Worm (Caenorhabditis elegans) whole organism, L4 larva: Measurements from ENCODE around the gene Y54F10BM.23.

Experiments used
- F26F4.8 ChIP-seq: fragments of 200-800 bp; sonication (Bioruptor generic); conservative IDR thresholded peaks from 2 replicates; pipeline ENCODE4 v1.3.6; 2022; ENCODE audit warnings: missing genetic modification characterization, missing compliant biosample characterization
- F37D6.2 ChIP-seq: sonication (generic microtip); optimal IDR thresholded peaks from 2 replicates; lab custom pipeline; 2016; ENCODE audit warnings: mild to moderate bottlenecking, missing genetic modification characterization, missing compliant biosample characterization
- T20F7.1 ChIP-seq: fragments of 200-800 bp; sonication (Bioruptor generic); optimal IDR thresholded peaks from 2 replicates; lab custom pipeline; 2018; ENCODE audit warnings: mild to moderate bottlenecking, missing genetic modification characterization, missing compliant biosample characterization
- ZK546.5 ChIP-seq, 2 experiments: sonication (generic microtip); optimal IDR thresholded peaks; 2 replicates each; lab custom pipeline; 2017; ENCODE audit warnings: missing biosample characterization in 2 of 2, missing genetic modification characterization in 2 of 2
- aha-1 ChIP-seq: fragments of 150-350 bp; peaks from one replicate; lab custom pipeline; 2014; ENCODE audit warnings: missing biosample characterization, missing genetic modification characterization
- ceh-28 ChIP-seq: fragments of 150-350 bp; optimal IDR thresholded peaks from 2 replicates; lab custom pipeline; 2014; ENCODE audit warnings: missing biosample characterization, missing genetic modification reagents, missing genetic modification characterization
- dmd-6 ChIP-seq: fragments of 200-800 bp; sonication (Bioruptor generic); IDR thresholded peaks from 2 replicates; pipeline ENCODE4 v1.3.6; 2022; ENCODE audit warnings: missing genetic modification reagents, missing genetic modification characterization, missing compliant biosample characterization
- dmd-9 ChIP-seq: fragments of 200-800 bp; sonication (Bioruptor generic); IDR thresholded peaks from 2 replicates; pipeline ENCODE4 v1.3.6; 2022; ENCODE audit warnings: missing genetic modification reagents, missing genetic modification characterization, missing compliant biosample characterization
- duxl-1 ChIP-seq: sonication (generic microtip); optimal IDR thresholded peaks from 2 replicates; lab custom pipeline; 2016; ENCODE audit warnings: mild to moderate bottlenecking, missing genetic modification characterization, moderate library complexity, missing compliant biosample characterization; ENCODE audit not compliant: poor library complexity
- fos-1 ChIP-seq: fragments of 150-350 bp; optimal IDR thresholded peaks from 2 replicates; lab custom pipeline; 2014; ENCODE audit warnings: missing biosample characterization, missing genetic modification characterization
- hif-1 ChIP-seq, 2 experiments: sonication (generic microtip); optimal IDR thresholded peaks; 2 replicates each; lab custom pipeline; 2016 to 2017; ENCODE audit warnings: missing compliant biosample characterization in 2 of 2, missing genetic modification characterization in 2 of 2, missing genetic modification reagents in 2 of 2, missing genotype in 2 of 2, mild to moderate bottlenecking in 1 of 2
- hlh-30 ChIP-seq: sonication (generic microtip); optimal IDR thresholded peaks from 2 replicates; lab custom pipeline; 2017; ENCODE audit warnings: antibody characterized with exemption, mild to moderate bottlenecking, missing genetic modification characterization, missing compliant biosample characterization; ENCODE audit not compliant: insufficient read depth
- lin-38 ChIP-seq: fragments of 200-800 bp; sonication (Bioruptor generic); IDR thresholded peaks from 2 replicates; pipeline ENCODE4 v1.3.6; 2022; ENCODE audit warnings: missing genetic modification reagents, missing genetic modification characterization, missing compliant biosample characterization
- lir-3 ChIP-seq: sonication (generic microtip); optimal IDR thresholded peaks from 2 replicates; lab custom pipeline; 2016; ENCODE audit warnings: mild to moderate bottlenecking, missing genetic modification characterization, missing compliant biosample characterization
- madf-9 ChIP-seq: fragments of 200-800 bp; sonication (Bioruptor generic); conservative IDR thresholded peaks from 2 replicates; pipeline ENCODE4 v1.3.6; 2022; ENCODE audit warnings: missing genetic modification reagents, missing genetic modification characterization, missing compliant biosample characterization
- nhr-102 ChIP-seq: sonication (generic microtip); optimal IDR thresholded peaks from 2 replicates; lab custom pipeline; 2016; ENCODE audit warnings: mild to moderate bottlenecking, missing genetic modification characterization, moderate library complexity, missing compliant biosample characterization
- nhr-111 ChIP-seq: fragments of 200-800 bp; sonication (Bioruptor generic); optimal IDR thresholded peaks from 2 replicates; lab custom pipeline; 2018; ENCODE audit warnings: mild to moderate bottlenecking, missing genetic modification characterization, missing compliant biosample characterization
- nhr-237 ChIP-seq: sonication (generic microtip); optimal IDR thresholded peaks from 2 replicates; lab custom pipeline; 2017; ENCODE audit warnings: missing biosample characterization, missing genetic modification characterization
- nhr-25 ChIP-seq: sonication (generic microtip); optimal IDR thresholded peaks from 2 replicates; lab custom pipeline; 2017; ENCODE audit warnings: missing genetic modification characterization, mild to moderate bottlenecking, missing compliant biosample characterization, antibody characterized with exemption, moderate library complexity, borderline replicate concordance; ENCODE audit not compliant: insufficient read depth
- nhr-6 ChIP-seq: fragments of 150-350 bp; optimal IDR thresholded peaks from 2 replicates; lab custom pipeline; 2014; ENCODE audit warnings: missing biosample characterization, missing genetic modification characterization
- nhr-76 ChIP-seq: fragments of 150-350 bp; optimal IDR thresholded peaks from 2 replicates; lab custom pipeline; 2014; ENCODE audit warnings: missing biosample characterization, missing genetic modification characterization
- php-3 ChIP-seq: fragments of 200-800 bp; sonication (Bioruptor generic); IDR thresholded peaks from 2 replicates; pipeline ENCODE4 v1.3.6; 2022; ENCODE audit warnings: missing genetic modification reagents, missing genetic modification characterization, missing compliant biosample characterization
- tag-97 ChIP-seq: fragments of 200-800 bp; sonication (Bioruptor generic); IDR thresholded peaks from 2 replicates; pipeline ENCODE4 v1.3.6; 2022; ENCODE audit warnings: missing genetic modification characterization, missing compliant biosample characterization
- unc-39 ChIP-seq: sonication (generic microtip); optimal IDR thresholded peaks from 2 replicates; lab custom pipeline; 2017; ENCODE audit warnings: missing biosample characterization, missing genetic modification characterization
- unc-62 ChIP-seq, 3 experiments: fragments of 150-350 bp in 1 of 3; sonication (generic microtip); optimal IDR thresholded peaks in 2 of 3; peaks in 1 of 3; 1 replicate in 1 of 3; 2 replicates in 2 of 3; lab custom pipeline; 2014 to 2017; ENCODE audit warnings: missing biosample characterization in 3 of 3, missing genetic modification characterization in 3 of 3, missing genetic modification reagents in 3 of 3, missing genotype in 1 of 3

Gene Y54F10BM.23

ce11 chrIII:2290222-2290938 lies 11.0 kb upstream of the Y54F10BM.23 start:
- TF ChIP-seq F26F4.8 (GFP tag; lab: Robert Waterston, UW) (0 out of 2 replicates have a peak, but pooled peaks have one; percentile 46), lin-38 (GFP tag; lab: Robert Waterston, UW) (peak; percentile 65)

ce11 chrIII:2288261-2288660 lies 8.9 kb upstream of the Y54F10BM.23 start:
- TF ChIP-seq aha-1 (tag; lab: Kevin White, UChicago) = peak; percentile 96
- no peak for TF ChIP-seq fos-1 (tag; lab: Kevin White, UChicago)

- TF ChIP-seq unc-62 (GFP tag; optimal IDR thresholded peaks at IDR 0.05 in 1 of 2; lab: Kevin White, UChicago) = peak in 1 of 2 experiments; percentile 57
- no peak for TF ChIP-seq unc-62 (tag; optimal IDR thresholded peaks at IDR 0.05; lab: Kevin White, UChicago)
- TF ChIP-seq T20F7.1 = no peak
- TF ChIP-seq ceh-28 (tag; lab: Kevin White, UChicago) = peak; percentile 95
- no peak for TF ChIP-seq madf-9 (GFP tag; lab: Robert Waterston, UW)
Observed at ce11 chrIII:2283341-2283847, 4.0 kb upstream of the Y54F10BM.23 start.

- TF ChIP-seq tag-97 (no peak), ceh-28 (tag; lab: Kevin White, UChicago) (peak; percentile 97)
Observed at ce11 chrIII:2281975-2282957, 2.9 kb upstream of the Y54F10BM.23 start, which contains the start of gene Y54F10BM.3. TSS of gene Y54F10BM.3 (plus strand) at chrIII:2282025.

ce11 chrIII:2280569-2280968 lies 1.2 kb upstream of the Y54F10BM.23 start, which contains the start of gene Y54F10BM.22:
TSS of gene Y54F10BM.22 (plus strand) at chrIII:2280899.
- TF ChIP-seq F37D6.2 (tag; lab: Kevin White, UChicago) = no peak
- peak; percentile 3 for TF ChIP-seq hlh-30 (tag; lab: Kevin White, UChicago)

ce11 chrIII:2276842-2277241 lies 2.5 kb downstream of the Y54F10BM.23 start, which contains the start of gene Y54F10BM.21:
TSS of gene Y54F10BM.21 (plus strand) at chrIII:2277142.
- TF ChIP-seq php-3 (GFP tag; lab: Robert Waterston, UW) (no peak), dmd-6 (GFP tag; lab: Robert Waterston, UW) (no peak)
- TF ChIP-seq, all 104 proteins: peak for 0

- TF ChIP-seq ZK546.5 (tag; optimal IDR thresholded peaks at IDR 0.05; lab: Kevin White, UChicago) (no peak), dmd-9 (GFP tag; lab: Robert Waterston, UW) (no peak), nhr-25 (tag; lab: Kevin White, UChicago) (no peak), nhr-111 (GFP tag; lab: Kevin White, UChicago) (no peak), lir-3 (tag; lab: Kevin White, UChicago) (no peak), nhr-76 (tag; lab: Kevin White, UChicago) (no peak), duxl-1 (no peak), nhr-237 (tag; lab: Kevin White, UChicago) (no peak), nhr-6 (tag; lab: Kevin White, UChicago) (no peak), nhr-102 (tag; lab: Kevin White, UChicago) (no peak), unc-39 (tag; lab: Kevin White, UChicago) (no peak), hif-1 (tag; optimal IDR thresholded peaks at IDR 0.05; lab: Kevin White, UChicago) (no peak)
Observed at ce11 chrIII:2272732-2273131, 6.6 kb downstream of the Y54F10BM.23 start, which contains the start of gene fbxa-39. TSS of gene fbxa-39 (plus strand) at chrIII:2273032.
